Worm (Caenorhabditis elegans) whole organism, late embryonic: Measurements from ENCODE around the gene sre-51.

Source experiments
- K02D7.2 ChIP-seq: sonication (generic microtip); optimal IDR thresholded peaks from 2 replicates; lab custom pipeline; 2017; ENCODE audit warnings: mild to moderate bottlenecking, missing genetic modification characterization, missing compliant biosample characterization
- K09A11.1 ChIP-seq: sonication (generic microtip); optimal IDR thresholded peaks from 2 replicates; lab custom pipeline; 2017; ENCODE audit warnings: antibody characterized with exemption, mild to moderate bottlenecking, missing genetic modification characterization, missing compliant biosample characterization; ENCODE audit not compliant: insufficient read depth
- Y22D7AL.16 ChIP-seq: sonication (generic microtip); optimal IDR thresholded peaks from 2 replicates; lab custom pipeline; 2016; ENCODE audit warnings: missing genetic modification characterization, missing compliant biosample characterization
- ahr-1 ChIP-seq: sonication (generic microtip); optimal IDR thresholded peaks from 2 replicates; lab custom pipeline; 2016; ENCODE audit warnings: missing genetic modification characterization, missing compliant biosample characterization
- ceh-18 ChIP-seq: sonication (generic microtip); optimal IDR thresholded peaks from 2 replicates; lab custom pipeline; 2016; ENCODE audit warnings: missing genetic modification characterization, missing compliant biosample characterization
- ceh-19 ChIP-seq: fragments of 200-800 bp; sonication (Bioruptor generic); optimal IDR thresholded peaks from 2 replicates; lab custom pipeline; 2018; ENCODE audit warnings: mild to moderate bottlenecking, missing genetic modification characterization, missing compliant biosample characterization
- ceh-24 ChIP-seq: sonication (generic microtip); optimal IDR thresholded peaks from 2 replicates; lab custom pipeline; 2016; ENCODE audit warnings: mild to moderate bottlenecking, missing genetic modification characterization, missing compliant biosample characterization
- ceh-31 ChIP-seq: sonication (generic microtip); optimal IDR thresholded peaks from 2 replicates; lab custom pipeline; 2016; ENCODE audit warnings: missing genetic modification characterization, missing compliant biosample characterization
- ceh-9 ChIP-seq: sonication (generic microtip); optimal IDR thresholded peaks from 2 replicates; lab custom pipeline; 2016; ENCODE audit warnings: mild to moderate bottlenecking, missing genetic modification characterization, inconsistent platforms, missing compliant biosample characterization
- che-1 ChIP-seq: sonication (generic microtip); optimal IDR thresholded peaks from 2 replicates; lab custom pipeline; 2016; ENCODE audit warnings: mild to moderate bottlenecking, missing genetic modification characterization, missing compliant biosample characterization
- dve-1 ChIP-seq: sonication (generic microtip); optimal IDR thresholded peaks from 2 replicates; lab custom pipeline; 2017; ENCODE audit warnings: antibody characterized with exemption, mild to moderate bottlenecking, missing genetic modification characterization, missing compliant biosample characterization
- elt-2 ChIP-seq: sonication (generic microtip); optimal IDR thresholded peaks from 2 replicates; lab custom pipeline; 2016; ENCODE audit warnings: missing genetic modification reagents, missing genetic modification characterization, missing compliant biosample characterization
- ets-4 ChIP-seq: sonication (generic microtip); optimal IDR thresholded peaks from 2 replicates; lab custom pipeline; 2016; ENCODE audit warnings: missing genetic modification characterization, missing compliant biosample characterization
- eyg-1 ChIP-seq: sonication (generic microtip); optimal IDR thresholded peaks from 2 replicates; lab custom pipeline; 2016; ENCODE audit warnings: missing genotype, missing genetic modification characterization, missing compliant biosample characterization
- gmeb-2 ChIP-seq: sonication (generic microtip); optimal IDR thresholded peaks from 2 replicates; lab custom pipeline; 2016; ENCODE audit warnings: missing genetic modification characterization, inconsistent platforms, missing compliant biosample characterization
- hlh-13 ChIP-seq: fragments of 200-800 bp; sonication (Bioruptor generic); optimal IDR thresholded peaks from 2 replicates; lab custom pipeline; 2018; ENCODE audit warnings: mild to moderate bottlenecking, missing genetic modification characterization, missing compliant biosample characterization
- hlh-8 ChIP-seq: sonication (generic microtip); optimal IDR thresholded peaks from 2 replicates; lab custom pipeline; 2016; ENCODE audit warnings: missing genotype, missing genetic modification characterization, missing compliant biosample characterization
- lin-11 ChIP-seq: fragments of 200-800 bp; sonication (Bioruptor generic); optimal IDR thresholded peaks from 2 replicates; lab custom pipeline; 2018; ENCODE audit warnings: mild to moderate bottlenecking, missing genetic modification characterization, missing compliant biosample characterization
- madf-2 ChIP-seq: sonication (generic microtip); optimal IDR thresholded peaks from 2 replicates; lab custom pipeline; 2017; ENCODE audit warnings: missing genetic modification characterization, missing compliant biosample characterization
- nfya-1 ChIP-seq: sonication (generic microtip); optimal IDR thresholded peaks from 2 replicates; lab custom pipeline; 2017; ENCODE audit warnings: missing genetic modification characterization, mild to moderate bottlenecking, missing compliant biosample characterization, antibody characterized with exemption, moderate library complexity
- nhr-11 ChIP-seq: fragments of 150-350 bp; optimal IDR thresholded peaks from 2 replicates; lab custom pipeline; 2014; ENCODE audit warnings: missing biosample characterization, missing genetic modification characterization
- nhr-232 ChIP-seq: sonication (generic microtip); optimal IDR thresholded peaks from 2 replicates; lab custom pipeline; 2016; ENCODE audit warnings: missing genetic modification characterization, missing compliant biosample characterization
- npax-4 ChIP-seq: sonication (generic microtip); optimal IDR thresholded peaks from 2 replicates; lab custom pipeline; 2016; ENCODE audit warnings: missing genetic modification characterization, missing compliant biosample characterization
- odd-2 ChIP-seq: sonication (generic microtip); optimal IDR thresholded peaks from 2 replicates; lab custom pipeline; 2017; ENCODE audit warnings: antibody characterized with exemption, mild to moderate bottlenecking, missing genetic modification characterization, missing compliant biosample characterization
- pat-9 ChIP-seq: fragments of 200-800 bp; sonication (Bioruptor generic); optimal IDR thresholded peaks from 2 replicates; lab custom pipeline; 2018; ENCODE audit warnings: mild to moderate bottlenecking, missing genetic modification characterization, moderate library complexity, missing compliant biosample characterization
- pax-1 ChIP-seq: fragments of 150-350 bp; optimal IDR thresholded peaks from 2 replicates; lab custom pipeline; 2014; ENCODE audit warnings: missing biosample characterization, missing genetic modification characterization
- pha-2 ChIP-seq: sonication (generic microtip); optimal IDR thresholded peaks from 2 replicates; lab custom pipeline; 2017; ENCODE audit warnings: mild to moderate bottlenecking, missing genetic modification characterization, missing compliant biosample characterization
- pqm-1 ChIP-seq: sonication (generic microtip); optimal IDR thresholded peaks from 2 replicates; lab custom pipeline; 2016; ENCODE audit warnings: missing genetic modification characterization, missing compliant biosample characterization
- sdc-2 ChIP-seq: sonication (generic microtip); optimal IDR thresholded peaks from 2 replicates; lab custom pipeline; 2016; ENCODE audit warnings: missing genotype, missing genetic modification characterization, missing compliant biosample characterization
- sox-4 ChIP-seq: sonication (generic microtip); optimal IDR thresholded peaks from 2 replicates; lab custom pipeline; 2017; ENCODE audit warnings: mild to moderate bottlenecking, missing genetic modification characterization, inconsistent platforms, missing compliant biosample characterization
- tbx-7 ChIP-seq: sonication (generic microtip); optimal IDR thresholded peaks from 2 replicates; lab custom pipeline; 2016; ENCODE audit warnings: missing genotype, missing genetic modification characterization, missing compliant biosample characterization
- ttx-3 ChIP-seq: sonication (generic microtip); optimal IDR thresholded peaks from 2 replicates; lab custom pipeline; 2016; ENCODE audit warnings: missing genetic modification reagents, missing genetic modification characterization, missing compliant biosample characterization
- unc-42 ChIP-seq: sonication (generic microtip); optimal IDR thresholded peaks from 2 replicates; lab custom pipeline; 2016; ENCODE audit warnings: missing genotype, missing genetic modification characterization, missing compliant biosample characterization
- unc-86 ChIP-seq: sonication (generic microtip); optimal IDR thresholded peaks from 2 replicates; lab custom pipeline; 2016; ENCODE audit warnings: missing genetic modification characterization, missing compliant biosample characterization
- ztf-16 ChIP-seq: sonication (generic microtip); optimal IDR thresholded peaks from 2 replicates; lab custom pipeline; 2017; ENCODE audit warnings: missing genetic modification characterization, missing compliant biosample characterization

The sre-51 gene

ce11 chrII:12339644-12340043 is 28.0 kb downstream of the sre-51 start, which contains the start of gene sop-2:
TSS of gene sop-2 (plus strand) at chrII:12339944.
- TF ChIP-seq elt-2 (tag; lab: Kevin White, UChicago) (no peak), nhr-11 (tag; lab: Kevin White, UChicago) (no peak), gmeb-2 (tag; lab: Kevin White, UChicago) (no peak), ttx-3 (no peak), ztf-16 (tag; lab: Kevin White, UChicago) (no peak), unc-86 (tag; lab: Kevin White, UChicago) (no peak), pqm-1 (no peak), sox-4 (tag; lab: Kevin White, UChicago) (no peak), npax-4 (no peak)

ce11 chrII:12341566-12342223 is 30.0 kb downstream of the sre-51 start:
- TF ChIP-seq pax-1 (tag; lab: Kevin White, UChicago) = no peak
- TF ChIP-seq ahr-1 = no peak
- no peak for TF ChIP-seq nhr-232
- TF ChIP-seq pha-2 = no peak
- TF ChIP-seq lin-11 = no peak
- TF ChIP-seq tbx-7 (tag; lab: Kevin White, UChicago) = no peak
- TF ChIP-seq ceh-19 (GFP tag; lab: Kevin White, UChicago) = no peak
- TF ChIP-seq eyg-1 (tag; lab: Kevin White, UChicago) = no peak
- TF ChIP-seq Y22D7AL.16 = no peak
- no peak for TF ChIP-seq ceh-31 (tag; lab: Kevin White, UChicago)
- TF ChIP-seq ceh-24 (tag; lab: Kevin White, UChicago) = no peak
- no peak for TF ChIP-seq ets-4 (tag; lab: Kevin White, UChicago)
- no peak for TF ChIP-seq nfya-1 (tag; lab: Kevin White, UChicago)
- no peak for TF ChIP-seq ceh-18 (tag; lab: Kevin White, UChicago)
- TF ChIP-seq hlh-13 (GFP tag; lab: Kevin White, UChicago) = no peak
- TF ChIP-seq K02D7.2 (tag; lab: Kevin White, UChicago) = no peak
- TF ChIP-seq pqm-1 = no peak
- TF ChIP-seq hlh-8 (tag; lab: Kevin White, UChicago) = no peak
- TF ChIP-seq pat-9 (tag; lab: Kevin White, UChicago) = no peak

ce11 chrII:12342928-12343327 is 31.3 kb downstream of the sre-51 start:
- no peak for TF ChIP-seq sdc-2 (tag; lab: Kevin White, UChicago)
- no peak for TF ChIP-seq hlh-13 (GFP tag; lab: Kevin White, UChicago)
- TF ChIP-seq odd-2 (tag; lab: Kevin White, UChicago) = no peak
- TF ChIP-seq madf-2 = no peak
- TF ChIP-seq che-1 (tag; lab: Kevin White, UChicago) = no peak
- TF ChIP-seq ceh-9 (tag; lab: Kevin White, UChicago) = no peak
- no peak for TF ChIP-seq ztf-16 (tag; lab: Kevin White, UChicago)
- TF ChIP-seq K09A11.1 (tag; lab: Kevin White, UChicago) = no peak
- TF ChIP-seq nhr-11 (tag; lab: Kevin White, UChicago) = no peak
- TF ChIP-seq lin-11 = no peak
- no peak for TF ChIP-seq nfya-1 (tag; lab: Kevin White, UChicago)
- no peak for TF ChIP-seq unc-42
- TF ChIP-seq, all 69 proteins: peak for 0

DNA sequence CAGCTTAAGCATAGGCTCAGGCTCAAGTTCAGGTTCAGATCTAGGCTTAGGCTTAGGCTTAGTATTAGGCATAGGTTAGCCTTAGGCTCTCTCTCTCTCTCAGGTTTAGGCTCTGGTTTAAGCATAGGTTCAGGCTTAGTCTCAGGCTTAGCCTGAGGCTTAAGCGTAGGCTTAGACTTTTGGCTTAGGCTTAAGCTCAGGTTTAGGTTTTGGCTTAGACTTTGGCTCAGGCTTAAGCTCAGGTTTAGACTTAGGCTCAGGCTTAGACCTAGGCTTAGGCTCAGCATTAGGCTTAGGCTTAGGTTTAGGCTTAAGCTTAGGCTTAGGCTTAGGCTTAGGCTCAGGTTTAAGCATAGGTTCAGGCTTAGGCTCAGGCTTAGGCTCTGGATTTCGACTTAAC is 32.0 kb downstream of the sre-51 start:
- peak; percentile 65 for TF ChIP-seq dve-1 (tag; lab: Kevin White, UChicago)
- no peak for TF ChIP-seq K09A11.1 (tag; lab: Kevin White, UChicago)
- no peak for TF ChIP-seq hlh-13 (GFP tag; lab: Kevin White, UChicago)
